Worm (Caenorhabditis elegans): ENCODE measurements around the gene T10D4.1.
"Not testable (repeated sequence)": the region's sequence is repeated elsewhere in the genome, so short reads cannot be mapped to it uniquely, and the experiment has no call there.

T10D4.1 gene

ce11 chrII:3183300-3183840 is 33.4 kb downstream of the T10D4.1 start, which contains the start of the genes Y27F2A.6 and Y27F2A.8:
Gene Y27F2A.6, minus strand, starts transcription at chrII:3183400.
Gene Y27F2A.8, plus strand, starts transcription at chrII:3183790.
- not testable (repeated sequence) for TF ChIP-seq lin-39 (tag; optimal IDR thresholded peaks at IDR 0.05); ztf-1 (GFP tag; conservative IDR thresholded peaks at IDR 0.05); nhr-23 (tag; optimal IDR thresholded peaks at IDR 0.05)

- not testable (repeated sequence) for TF ChIP-seq ceh-16 (tag; optimal IDR thresholded peaks at IDR 0.05); ztf-1 (GFP tag; conservative IDR thresholded peaks at IDR 0.05); unc-62 (GFP tag; optimal IDR thresholded peaks at IDR 0.05)
Measured at ce11 chrII:3184858-3185257, 34.9 kb downstream of the T10D4.1 start, which contains the start of gene sri-78. Gene sri-78, plus strand, starts transcription at chrII:3185158.

- TF ChIP-seq alr-1 (tag; optimal IDR thresholded peaks at IDR 0.05), result no peak
- TF ChIP-seq ztf-1 (GFP tag; conservative IDR thresholded peaks at IDR 0.05), result no peak
- no peak for TF ChIP-seq elt-3 (tag; optimal IDR thresholded peaks at IDR 0.05)
- TF ChIP-seq nhr-23 (tag; optimal IDR thresholded peaks at IDR 0.05), result no peak
- TF ChIP-seq sma-3 (GFP tag; optimal IDR thresholded peaks at IDR 0.05), result no peak
- no peak for TF ChIP-seq lsy-2 (tag; optimal IDR thresholded peaks at IDR 0.05)
- TF ChIP-seq lin-11 (tag; optimal IDR thresholded peaks at IDR 0.05), result no peak
- no peak for TF ChIP-seq mdl-1 (tag; optimal IDR thresholded peaks at IDR 0.05)
Measured at ce11 chrII:3185848-3186247, 35.9 kb downstream of the T10D4.1 start.

- not testable (repeated sequence) for TF ChIP-seq unc-62 (GFP tag; optimal IDR thresholded peaks at IDR 0.05); Y55F3AM.14 (GFP tag; optimal IDR thresholded peaks at IDR 0.05); dmd-4 (tag; optimal IDR thresholded peaks at IDR 0.05)
Measured at ce11 chrII:3189038-3189437, 39.1 kb downstream of the T10D4.1 start, which contains the start of gene Y27F2A.11. Gene Y27F2A.11, plus strand, starts transcription at chrII:3189338.

- TF ChIP-seq blmp-1 (tag; optimal IDR thresholded peaks at IDR 0.05; ENCODE audit: insufficient read depth); nhr-25 (tag; optimal IDR thresholded peaks at IDR 0.05); dmd-4 (tag; optimal IDR thresholded peaks at IDR 0.05): not testable (repeated sequence)
Measured at ce11 chrII:3191544-3191943, 41.6 kb downstream of the T10D4.1 start, which contains the start of gene Y27F2A.9. Gene Y27F2A.9, minus strand, starts transcription at chrII:3191644.

- TF ChIP-seq R02D3.7 (tag; optimal IDR thresholded peaks at IDR 0.05), result no peak
- TF ChIP-seq lin-11 (tag; optimal IDR thresholded peaks at IDR 0.05), result no peak
- no peak for TF ChIP-seq lsy-2 (tag; optimal IDR thresholded peaks at IDR 0.05)
- no peak for TF ChIP-seq blmp-1 (tag; optimal IDR thresholded peaks at IDR 0.05; ENCODE audit: insufficient read depth)
- TF ChIP-seq nhr-12 (tag; optimal IDR thresholded peaks at IDR 0.05), result no peak
- no peak for TF ChIP-seq alr-1 (tag; optimal IDR thresholded peaks at IDR 0.05)
- no peak for TF ChIP-seq elt-1 (tag; optimal IDR thresholded peaks at IDR 0.05)
- TF ChIP-seq unc-62 (GFP tag; optimal IDR thresholded peaks at IDR 0.05), result no peak
- TF ChIP-seq mbf-1 (tag; optimal IDR thresholded peaks at IDR 0.05), result no peak
- TF ChIP-seq ztf-1 (GFP tag; conservative IDR thresholded peaks at IDR 0.05), result no peak
- TF ChIP-seq nhr-10 (tag; optimal IDR thresholded peaks at IDR 0.05), result no peak
Measured at ce11 chrII:3195739-3196138, 45.8 kb downstream of the T10D4.1 start.

- TF ChIP-seq mab-5 (tag; optimal IDR thresholded peaks at IDR 0.05), result no peak
- no peak for TF ChIP-seq lin-13 (GFP tag; optimal IDR thresholded peaks at IDR 0.05)
- no peak for TF ChIP-seq R02D3.7 (tag; optimal IDR thresholded peaks at IDR 0.05)
- TF ChIP-seq mbf-1 (tag; optimal IDR thresholded peaks at IDR 0.05), result no peak
- no peak for TF ChIP-seq nhr-25 (tag; optimal IDR thresholded peaks at IDR 0.05)
- TF ChIP-seq ztf-4 (tag; optimal IDR thresholded peaks at IDR 0.05), result no peak
- TF ChIP-seq nhr-12 (tag; optimal IDR thresholded peaks at IDR 0.05), result no peak
- TF ChIP-seq Y55F3AM.14 (GFP tag; optimal IDR thresholded peaks at IDR 0.05), result no peak
- TF ChIP-seq blmp-1 (tag; optimal IDR thresholded peaks at IDR 0.05; ENCODE audit: insufficient read depth), result no peak
- no peak for TF ChIP-seq ceh-16 (tag; optimal IDR thresholded peaks at IDR 0.05)
- TF ChIP-seq ztf-1 (GFP tag; conservative IDR thresholded peaks at IDR 0.05), result no peak
- TF ChIP-seq ceh-82 (tag; optimal IDR thresholded peaks at IDR 0.05), result no peak
- no peak for TF ChIP-seq aly-2 (tag; optimal IDR thresholded peaks at IDR 0.05)
- TF ChIP-seq skn-1 (tag; optimal IDR thresholded peaks at IDR 0.05), result no peak
- no peak for TF ChIP-seq unc-55 (GFP tag; optimal IDR thresholded peaks at IDR 0.05)
- TF ChIP-seq lin-39 (tag; optimal IDR thresholded peaks at IDR 0.05), result no peak
Measured at ce11 chrII:3196966-3197365, 47.0 kb downstream of the T10D4.1 start, which contains the start of gene gcy-15. Gene gcy-15, minus strand, starts transcription at chrII:3197066.
